Worm (Caenorhabditis elegans) whole organism, L4/young adult: ENCODE measurements around the gene pycr-4.

Experiments used
- dao-5 ChIP-seq: sonication (generic microtip); optimal IDR thresholded peaks from 2 replicates; lab custom pipeline; 2016; ENCODE audit warnings: missing genotype, missing genetic modification characterization, moderate library complexity, missing compliant biosample characterization
- him-1 ChIP-seq: sonication (generic microtip); optimal IDR thresholded peaks from 2 replicates; lab custom pipeline; 2016; ENCODE audit warnings: missing genotype, missing genetic modification reagents, missing genetic modification characterization, missing compliant biosample characterization

DNA sequence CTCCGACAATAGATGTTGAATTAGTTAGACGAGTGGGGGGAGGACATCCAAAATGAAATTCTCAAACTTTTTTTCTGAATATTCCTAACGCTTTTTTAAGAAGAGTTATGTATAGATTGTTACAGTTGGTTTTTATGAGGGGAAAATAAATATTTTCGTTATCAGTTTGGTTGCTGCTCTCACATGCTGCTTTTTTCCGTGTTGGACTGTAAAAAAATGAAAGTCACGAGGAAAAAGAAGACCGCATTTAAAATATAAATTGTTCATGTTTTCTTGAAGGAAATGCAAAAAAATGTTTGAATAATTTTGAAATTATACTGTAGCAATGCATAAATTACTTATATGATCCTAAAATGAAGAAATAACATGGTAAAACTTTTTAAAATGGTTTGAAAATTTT, 43.7 kb upstream of the pycr-4 start:
- TF ChIP-seq him-1 (no peak), dao-5 (no peak)
